4 worm cellular contexts compared by ENCODE assay signal in the genomic region with DNA sequence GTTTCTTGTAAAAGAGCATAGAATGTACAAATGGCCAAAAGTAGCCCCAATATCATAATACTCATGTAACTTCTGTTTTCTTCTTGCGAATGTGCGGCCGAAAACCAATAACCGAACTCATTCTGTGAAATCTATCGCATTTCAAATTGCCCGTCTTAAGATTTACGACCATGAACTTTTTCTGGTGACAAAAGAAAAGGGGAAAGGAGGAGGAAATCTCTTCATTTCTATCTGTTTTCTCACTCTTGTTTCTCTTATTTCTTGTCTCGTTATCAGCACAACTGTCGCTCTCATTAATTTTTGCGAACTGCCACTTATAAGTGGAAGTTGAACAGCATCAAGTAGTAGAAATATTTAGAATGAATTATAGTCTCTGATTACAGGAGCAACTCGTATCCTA.
TF ChIP-seq lines count a peak whose summit lies in the region.

No protein-coding gene starts in this region.

TF ChIP-seq in whole organism, L1 larva, 84 proteins besides CTCF, POLR2A, EP300 and RAD21 (continued from another document):
- TF ChIP-seq unc-62 (GFP tag; optimal IDR thresholded peaks at IDR 0.05; lab: Kevin White, UChicago), result no peak
- no peak for TF ChIP-seq xbp-1 (tag; optimal IDR thresholded peaks at IDR 0.05; lab: Kevin White, UChicago)
- TF ChIP-seq mep-1 (tag; optimal IDR thresholded peaks at IDR 0.05; lab: Kevin White, UChicago), result peak; percentile 25
- peak in 2 of 6 experiments; percentile 25 to 53 for TF ChIP-seq elt-3 (tag; optimal IDR thresholded peaks at IDR 0.05; lab: Kevin White, UChicago)
- no peak for TF ChIP-seq swsn-7 (tag; optimal IDR thresholded peaks at IDR 0.05; lab: Kevin White, UChicago)
- no peak for TF ChIP-seq nhr-76 (tag; optimal IDR thresholded peaks at IDR 0.05; lab: Kevin White, UChicago)
- peak; percentile 19; the same call in 1 of the 2 replicates for TF ChIP-seq nhr-19 (GFP tag; conservative IDR thresholded peaks at IDR 0.05; lab: Robert Waterston, UW)
- TF ChIP-seq snu-23 (GFP tag; optimal IDR thresholded peaks at IDR 0.05; lab: Kevin White, UChicago), result peak; percentile 18
- no peak for TF ChIP-seq unc-130 (tag; optimal IDR thresholded peaks at IDR 0.05; lab: Kevin White, UChicago)
- no peak for TF ChIP-seq lir-3 (tag; optimal IDR thresholded peaks at IDR 0.05; lab: Kevin White, UChicago; ENCODE audit: poor library complexity)
- no peak for TF ChIP-seq ces-1 (GFP tag; optimal IDR thresholded peaks at IDR 0.05; lab: Kevin White, UChicago)
- TF ChIP-seq nhr-11 (tag; optimal IDR thresholded peaks at IDR 0.05; lab: Kevin White, UChicago), result no peak
- peak; percentile 40 for TF ChIP-seq nhr-20 (tag; optimal IDR thresholded peaks at IDR 0.05; lab: Kevin White, UChicago)
- no peak for TF ChIP-seq sptf-1 (tag; optimal IDR thresholded peaks at IDR 0.05; lab: Kevin White, UChicago)
- TF ChIP-seq nhr-85 (tag; lab: Kevin White, UChicago), result peak; percentile 82
- peak; percentile 68 for TF ChIP-seq nhr-71 (tag; optimal IDR thresholded peaks at IDR 0.05; lab: Kevin White, UChicago)
- no peak for TF ChIP-seq dpl-1 (GFP tag; optimal IDR thresholded peaks at IDR 0.05; lab: Kevin White, UChicago)
- no peak for TF ChIP-seq ama-1 (optimal IDR thresholded peaks at IDR 0.05; lab: Kevin White, UChicago)
- peak in 1 of 2 experiments; percentile 52 for TF ChIP-seq lsy-2 (tag; optimal IDR thresholded peaks at IDR 0.05; lab: Kevin White, UChicago)
- TF ChIP-seq vab-15 (tag; optimal IDR thresholded peaks at IDR 0.05; lab: Kevin White, UChicago), result no peak
- TF ChIP-seq nhr-12 (tag; optimal IDR thresholded peaks at IDR 0.05; lab: Kevin White, UChicago), result no peak
- TF ChIP-seq lin-39 (tag; optimal IDR thresholded peaks at IDR 0.05; lab: Kevin White, UChicago), result no peak
- TF ChIP-seq lin-15B (tag; optimal IDR thresholded peaks at IDR 0.05; lab: Kevin White, UChicago), result no peak
- no peak for TF ChIP-seq irx-1 (tag; optimal IDR thresholded peaks at IDR 0.05; lab: Kevin White, UChicago)
- no peak for TF ChIP-seq fkh-4 (tag; optimal IDR thresholded peaks at IDR 0.05; lab: Kevin White, UChicago; ENCODE audit: borderline replicate concordance)
- TF ChIP-seq nhr-84 (tag; optimal IDR thresholded peaks at IDR 0.05; lab: Kevin White, UChicago), result no peak
- TF ChIP-seq blmp-1 (tag; optimal IDR thresholded peaks at IDR 0.05; lab: Kevin White, UChicago), result peak; percentile 95
- TF ChIP-seq dsc-1 (tag; optimal IDR thresholded peaks at IDR 0.05; lab: Kevin White, UChicago), result no peak
- TF ChIP-seq nhr-47 (tag; optimal IDR thresholded peaks at IDR 0.05; lab: Kevin White, UChicago), result no peak
- no peak for TF ChIP-seq egl-13 (tag; optimal IDR thresholded peaks at IDR 0.05; lab: Kevin White, UChicago)
TF ChIP-seq in whole organism, L1 larva: peak in this region for 11.

TF ChIP-seq in whole organism, L2 larva, 48 proteins besides CTCF, POLR2A, EP300 and RAD21 (continued from another document):
- TF ChIP-seq nhr-11 (tag; optimal IDR thresholded peaks at IDR 0.05; lab: Kevin White, UChicago), result no peak
- TF ChIP-seq egl-27 (tag; optimal IDR thresholded peaks at IDR 0.05; lab: Kevin White, UChicago), result peak; percentile 87
- TF ChIP-seq unc-62 (GFP tag; optimal IDR thresholded peaks at IDR 0.05; lab: Kevin White, UChicago), result no peak
- no peak for TF ChIP-seq aly-2 (tag; optimal IDR thresholded peaks at IDR 0.05; lab: Kevin White, UChicago)
- no peak for TF ChIP-seq zag-1 (tag; optimal IDR thresholded peaks at IDR 0.05; lab: Kevin White, UChicago)
- peak; percentile 13 for TF ChIP-seq crh-2 (tag; optimal IDR thresholded peaks at IDR 0.05; lab: Kevin White, UChicago)
- no peak for TF ChIP-seq dmd-4 (tag; optimal IDR thresholded peaks at IDR 0.05; lab: Kevin White, UChicago)
- TF ChIP-seq nhr-25 (tag; optimal IDR thresholded peaks at IDR 0.05; lab: Kevin White, UChicago), result peak; percentile 19
- TF ChIP-seq sma-9 (GFP tag; optimal IDR thresholded peaks at IDR 0.05; lab: Kevin White, UChicago), result peak; percentile 75
- TF ChIP-seq sma-9 (tag; optimal IDR thresholded peaks at IDR 0.05; lab: Kevin White, UChicago), result no peak
- TF ChIP-seq fos-1 (tag; optimal IDR thresholded peaks at IDR 0.05; lab: Kevin White, UChicago), result peak; percentile 26
- no peak for TF ChIP-seq Y55F3AM.14 (GFP tag; optimal IDR thresholded peaks at IDR 0.05; lab: Kevin White, UChicago)
- TF ChIP-seq lin-11 (tag; optimal IDR thresholded peaks at IDR 0.05; lab: Kevin White, UChicago), result no peak
- TF ChIP-seq sem-4 (tag; optimal IDR thresholded peaks at IDR 0.05; lab: Kevin White, UChicago), result peak; percentile 45
- TF ChIP-seq blmp-1 (tag; optimal IDR thresholded peaks at IDR 0.05; lab: Kevin White, UChicago; ENCODE audit: insufficient read depth), result peak; percentile 89
- no peak for TF ChIP-seq snpc-4 (tag; optimal IDR thresholded peaks at IDR 0.05; lab: Kevin White, UChicago)
- TF ChIP-seq F13H6.1 (tag; optimal IDR thresholded peaks at IDR 0.05; lab: Kevin White, UChicago), result peak; percentile 51

TF ChIP-seq in whole organism, late embryonic, 69 proteins besides CTCF, POLR2A, EP300 and RAD21 (continued from another document):
- TF ChIP-seq unc-55 (GFP tag; optimal IDR thresholded peaks at IDR 0.05; lab: Kevin White, UChicago) (peak; percentile 70), dve-1 (tag; optimal IDR thresholded peaks at IDR 0.05; lab: Kevin White, UChicago) (no peak), ceh-2 (tag; optimal IDR thresholded peaks at IDR 0.05; lab: Kevin White, UChicago) (no peak), fax-1 (tag; optimal IDR thresholded peaks at IDR 0.05; lab: Kevin White, UChicago) (no peak), pqm-1 (tag; optimal IDR thresholded peaks at IDR 0.05; lab: Kevin White, UChicago) (no peak)

TF ChIP-seq in whole organism, mixed stage, embryonic, 35 proteins besides CTCF, POLR2A, EP300 and RAD21 (continued from another document):
- TF ChIP-seq mab-5 (tag; optimal IDR thresholded peaks at IDR 0.05; lab: Kevin White, UChicago), result peak; percentile 44
- no peak for TF ChIP-seq pha-4 (tag; optimal IDR thresholded peaks at IDR 0.05; lab: Kevin White, UChicago)
- no peak for TF ChIP-seq ces-1 (GFP tag; optimal IDR thresholded peaks at IDR 0.05; lab: Kevin White, UChicago)
- no peak for TF ChIP-seq lin-32 (GFP tag; optimal IDR thresholded peaks at IDR 0.05; lab: Kevin White, UChicago)
- TF ChIP-seq cnd-1 (tag; optimal IDR thresholded peaks at IDR 0.05; lab: Kevin White, UChicago), result no peak
- no peak for TF ChIP-seq mls-2 (tag; optimal IDR thresholded peaks at IDR 0.05; lab: Kevin White, UChicago)
- no peak for TF ChIP-seq nhr-28 (tag; optimal IDR thresholded peaks at IDR 0.05; lab: Kevin White, UChicago)
- peak; percentile 72 for TF ChIP-seq unc-120 (tag; optimal IDR thresholded peaks at IDR 0.05; lab: Kevin White, UChicago; ENCODE audit: poor library complexity, severe bottlenecking)
- TF ChIP-seq tbx-8 (GFP tag; optimal IDR thresholded peaks at IDR 0.05; lab: Kevin White, UChicago), result no peak
- peak; percentile 30 for TF ChIP-seq sptf-1 (tag; optimal IDR thresholded peaks at IDR 0.05; lab: Kevin White, UChicago)
